Worm (Caenorhabditis elegans) whole organism, early embryonic: Measurements from ENCODE around the gene rap-2.

Experiments used
- B0310.2 ChIP-seq: sonication (generic microtip); optimal IDR thresholded peaks from 2 replicates; lab custom pipeline; 2016; ENCODE audit warnings: mild to moderate bottlenecking, missing genetic modification characterization, missing compliant biosample characterization
- F13C5.2 ChIP-seq: sonication (generic microtip); optimal IDR thresholded peaks from 2 replicates; lab custom pipeline; 2017; ENCODE audit warnings: mild to moderate bottlenecking, missing genetic modification characterization, inconsistent platforms, missing compliant biosample characterization
- aly-1 ChIP-seq: sonication (generic microtip); optimal IDR thresholded peaks from 2 replicates; lab custom pipeline; 2016; ENCODE audit warnings: missing genetic modification characterization, missing compliant biosample characterization
- ama-1 ChIP-seq: fragments of 150-350 bp; optimal IDR thresholded peaks from 2 replicates; lab custom pipeline; 2014
- ceh-13 ChIP-seq: fragments of 200-800 bp; sonication (Bioruptor generic); optimal IDR thresholded peaks from 2 replicates; lab custom pipeline; 2018; ENCODE audit warnings: mild to moderate bottlenecking, missing genetic modification characterization, missing compliant biosample characterization
- ceh-36 ChIP-seq: sonication (generic microtip); optimal IDR thresholded peaks from 2 replicates; lab custom pipeline; 2016; ENCODE audit warnings: missing genetic modification characterization, inconsistent platforms, missing compliant biosample characterization
- ets-7 ChIP-seq: sonication (generic microtip); optimal IDR thresholded peaks from 2 replicates; lab custom pipeline; 2016; ENCODE audit warnings: missing genotype, missing genetic modification characterization, missing compliant biosample characterization
- flt-1 ChIP-seq: fragments of 200-800 bp; sonication (Bioruptor generic); IDR thresholded peaks from 2 replicates; pipeline ENCODE4 v1.3.6; 2022; ENCODE audit warnings: missing genetic modification characterization, missing compliant biosample characterization
- hmbx-1 ChIP-seq: sonication (generic microtip); optimal IDR thresholded peaks from 2 replicates; lab custom pipeline; 2016; ENCODE audit warnings: mild to moderate bottlenecking, missing genetic modification characterization, missing compliant biosample characterization
- hmg-4 ChIP-seq: fragments of 200-800 bp; sonication (Bioruptor generic); optimal IDR thresholded peaks from 2 replicates; lab custom pipeline; 2018; ENCODE audit warnings: mild to moderate bottlenecking, missing genetic modification characterization, missing compliant biosample characterization
- hnd-1 ChIP-seq: sonication (generic microtip); optimal IDR thresholded peaks from 2 replicates; lab custom pipeline; 2016; ENCODE audit warnings: missing genetic modification characterization, missing compliant biosample characterization
- pes-1 ChIP-seq: fragments of 200-800 bp; sonication (Bioruptor generic); IDR thresholded peaks from 2 replicates; pipeline ENCODE4 v1.3.6; 2022; ENCODE audit warnings: missing genetic modification reagents, missing genetic modification characterization, missing compliant biosample characterization
- scrt-1 ChIP-seq: fragments of 200-800 bp; sonication (Bioruptor generic); IDR thresholded peaks from 2 replicates; pipeline ENCODE4 v1.3.6; 2022; ENCODE audit warnings: missing genetic modification characterization, missing compliant biosample characterization
- sea-1 ChIP-seq: fragments of 200-800 bp; sonication (Bioruptor generic); conservative IDR thresholded peaks from 2 replicates; pipeline ENCODE4 v1.3.6; 2022; ENCODE audit warnings: missing genetic modification characterization, missing compliant biosample characterization
- tbx-11 ChIP-seq: fragments of 200-800 bp; sonication (Bioruptor generic); IDR thresholded peaks from 2 replicates; pipeline ENCODE4 v1.3.6; 2022; ENCODE audit warnings: missing genetic modification characterization, missing compliant biosample characterization
- tbx-37 ChIP-seq: fragments of 200-800 bp; sonication (Bioruptor generic); conservative IDR thresholded peaks from 2 replicates; pipeline ENCODE4 v1.3.6; 2022; ENCODE audit warnings: missing genetic modification reagents, missing genetic modification characterization, missing compliant biosample characterization
- tra-4 ChIP-seq: sonication (generic microtip); optimal IDR thresholded peaks from 2 replicates; lab custom pipeline; 2017; ENCODE audit warnings: missing genetic modification characterization, missing compliant biosample characterization

The rap-2 gene

ce11 chrV:15023544-15023943, 40.3 kb downstream of the rap-2 start, which contains the start of gene F14H8.4:
F14H8.4 (plus strand) TSS chrV:15023844.
- no peak for TF ChIP-seq B0310.2
- no peak for TF ChIP-seq tbx-37 (GFP tag; lab: Robert Waterston, UW)
- no peak for TF ChIP-seq hmbx-1 (tag; lab: Kevin White, UChicago)
- no peak for TF ChIP-seq aly-1 (tag; lab: Kevin White, UChicago)
- TF ChIP-seq F13C5.2 (tag; lab: Kevin White, UChicago), result no peak
- no peak for TF ChIP-seq ceh-13
- no peak for TF ChIP-seq ceh-36 (tag; lab: Kevin White, UChicago)
- TF ChIP-seq hnd-1 (tag; lab: Kevin White, UChicago), result no peak
- no peak for TF ChIP-seq pes-1 (GFP tag; lab: Robert Waterston, UW)
- TF ChIP-seq sea-1 (GFP tag; lab: Robert Waterston, UW), result no peak
- TF ChIP-seq tra-4 (tag; lab: Kevin White, UChicago), result no peak
- no peak for TF ChIP-seq hmg-4 (GFP tag; lab: Kevin White, UChicago)
- no peak for TF ChIP-seq tbx-11 (GFP tag; lab: Robert Waterston, UW)
- no peak for TF ChIP-seq ama-1 (lab: Kevin White, UChicago)
- no peak for TF ChIP-seq ets-7
- TF ChIP-seq flt-1 (GFP tag; lab: Robert Waterston, UW), result no peak
- no peak for TF ChIP-seq scrt-1

- no peak for TF ChIP-seq aly-1 (tag; lab: Kevin White, UChicago)
- TF ChIP-seq hmg-4 (GFP tag; lab: Kevin White, UChicago), result no peak
- TF ChIP-seq pes-1 (GFP tag; lab: Robert Waterston, UW), result no peak
- no peak for TF ChIP-seq ceh-36 (tag; lab: Kevin White, UChicago)
- TF ChIP-seq scrt-1, result no peak
- no peak for TF ChIP-seq ceh-13
- TF ChIP-seq F13C5.2 (tag; lab: Kevin White, UChicago), result no peak
- no peak for TF ChIP-seq tra-4 (tag; lab: Kevin White, UChicago)
- TF ChIP-seq tbx-11 (GFP tag; lab: Robert Waterston, UW), result no peak
- no peak for TF ChIP-seq ets-7
- no peak for TF ChIP-seq B0310.2
- no peak for TF ChIP-seq sea-1 (GFP tag; lab: Robert Waterston, UW)
Observed at ce11 chrV:15020732-15021131, 43.2 kb downstream of the rap-2 start, which contains the start of gene F14H8.5. F14H8.5 (plus strand) TSS chrV:15021032.

- no peak for TF ChIP-seq B0310.2
- no peak for TF ChIP-seq hnd-1 (tag; lab: Kevin White, UChicago)
- no peak for TF ChIP-seq ceh-13
- TF ChIP-seq tbx-11 (GFP tag; lab: Robert Waterston, UW), result no peak
- TF ChIP-seq tra-4 (tag; lab: Kevin White, UChicago), result no peak
- TF ChIP-seq hmbx-1 (tag; lab: Kevin White, UChicago), result no peak
- no peak for TF ChIP-seq pes-1 (GFP tag; lab: Robert Waterston, UW)
- TF ChIP-seq F13C5.2 (tag; lab: Kevin White, UChicago), result no peak
- no peak for TF ChIP-seq aly-1 (tag; lab: Kevin White, UChicago)
- no peak for TF ChIP-seq ceh-36 (tag; lab: Kevin White, UChicago)
- no peak for TF ChIP-seq scrt-1
Observed at ce11 chrV:15020229-15020628, 43.7 kb downstream of the rap-2 start, which contains the start of gene F14H8.2. F14H8.2 (minus strand) TSS chrV:15020329.

ce11 chrV:15016795-15017429, 47.0 kb downstream of the rap-2 start:
- TF ChIP-seq ama-1 (lab: Kevin White, UChicago) (no peak), scrt-1 (no peak), ets-7 (no peak), hmbx-1 (tag; lab: Kevin White, UChicago) (no peak), flt-1 (GFP tag; lab: Robert Waterston, UW) (no peak), ceh-36 (tag; lab: Kevin White, UChicago) (no peak), aly-1 (tag; lab: Kevin White, UChicago) (no peak), tbx-11 (GFP tag; lab: Robert Waterston, UW) (no peak), hmg-4 (GFP tag; lab: Kevin White, UChicago) (no peak), F13C5.2 (tag; lab: Kevin White, UChicago) (no peak), ceh-13 (no peak), B0310.2 (no peak), tra-4 (tag; lab: Kevin White, UChicago) (no peak), hnd-1 (tag; lab: Kevin White, UChicago) (no peak)

- TF ChIP-seq aly-1 (tag; lab: Kevin White, UChicago) (no peak), ceh-13 (no peak), tbx-11 (GFP tag; lab: Robert Waterston, UW) (no peak), ceh-36 (tag; lab: Kevin White, UChicago) (no peak), scrt-1 (no peak), tra-4 (tag; lab: Kevin White, UChicago) (no peak), flt-1 (GFP tag; lab: Robert Waterston, UW) (no peak), ets-7 (no peak), B0310.2 (no peak), tbx-37 (GFP tag; lab: Robert Waterston, UW) (no peak), ama-1 (lab: Kevin White, UChicago) (no peak), pes-1 (GFP tag; lab: Robert Waterston, UW) (no peak), F13C5.2 (tag; lab: Kevin White, UChicago) (no peak), hmbx-1 (tag; lab: Kevin White, UChicago) (no peak), hnd-1 (tag; lab: Kevin White, UChicago) (no peak), hmg-4 (GFP tag; lab: Kevin White, UChicago) (no peak), sea-1 (GFP tag; lab: Robert Waterston, UW) (no peak)
Observed at ce11 chrV:15015799-15016198, 48.1 kb downstream of the rap-2 start.

- TF ChIP-seq scrt-1 (no peak), sea-1 (GFP tag; lab: Robert Waterston, UW) (no peak), tbx-11 (GFP tag; lab: Robert Waterston, UW) (no peak), flt-1 (GFP tag; lab: Robert Waterston, UW) (no peak), aly-1 (tag; lab: Kevin White, UChicago) (no peak), ceh-13 (no peak), B0310.2 (no peak), hnd-1 (tag; lab: Kevin White, UChicago) (no peak), hmg-4 (GFP tag; lab: Kevin White, UChicago) (no peak), ets-7 (no peak), tra-4 (tag; lab: Kevin White, UChicago) (no peak), tbx-37 (GFP tag; lab: Robert Waterston, UW) (no peak), ceh-36 (tag; lab: Kevin White, UChicago) (no peak), pes-1 (GFP tag; lab: Robert Waterston, UW) (no peak), F13C5.2 (tag; lab: Kevin White, UChicago) (no peak)
Observed at ce11 chrV:15014164-15014563, 49.7 kb downstream of the rap-2 start, which contains the start of gene obr-2. obr-2 (minus strand) TSS chrV:15014264.
